Worm (Caenorhabditis elegans) whole organism, L4/young adult: Measurements from ENCODE around the gene B0228.1.

ENCODE experiments used
- W03F9.2 ChIP-seq: fragments of 150-350 bp; optimal IDR thresholded peaks from 2 replicates; lab custom pipeline; 2014; ENCODE audit warnings: missing biosample characterization, missing genetic modification characterization
- dao-5 ChIP-seq: sonication (generic microtip); optimal IDR thresholded peaks from 2 replicates; lab custom pipeline; 2016; ENCODE audit warnings: missing genotype, missing genetic modification characterization, moderate library complexity, missing compliant biosample characterization
- him-1 ChIP-seq: sonication (generic microtip); optimal IDR thresholded peaks from 2 replicates; lab custom pipeline; 2016; ENCODE audit warnings: missing genotype, missing genetic modification reagents, missing genetic modification characterization, missing compliant biosample characterization

DNA sequence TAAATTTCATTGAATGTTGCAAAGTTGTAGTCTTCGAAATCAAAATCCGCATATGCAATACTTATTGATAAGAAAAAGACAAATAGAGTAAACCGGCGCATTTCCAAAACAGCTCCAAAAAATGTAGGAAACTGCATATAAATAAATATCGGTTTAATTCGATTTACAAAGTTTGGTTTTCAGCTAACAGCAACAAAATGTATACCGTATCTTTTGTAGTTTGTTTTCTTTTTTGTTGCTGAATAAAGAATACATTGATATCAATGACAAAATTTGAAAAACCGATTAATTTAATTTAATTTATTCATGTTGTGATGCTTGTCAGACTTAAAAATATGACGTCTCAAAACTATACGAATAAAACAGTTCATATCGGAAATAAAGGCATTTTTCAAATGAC lies 6.3 kb downstream of the B0228.1 start, which contains the start of gene B0228.8:
- TF ChIP-seq him-1 (tag; lab: Kevin White, UChicago) (no peak), dao-5 (tag; lab: Kevin White, UChicago) (no peak), W03F9.2 (tag; lab: Kevin White, UChicago) (no peak)
